Worm (Caenorhabditis elegans) whole organism, L2 larva: ENCODE results near the gene C33F10.11.
"Not testable (repeated sequence)": the region's sequence is repeated elsewhere in the genome, so short reads cannot be mapped to it uniquely, and the experiment has no call there.

ENCODE experiments used
- C34F6.9 ChIP-seq: fragments of 150-350 bp; optimal IDR thresholded peaks from 2 replicates; lab custom pipeline; 2014; ENCODE audit warnings: missing biosample characterization, missing genetic modification characterization
- F13H6.1 ChIP-seq: sonication (generic microtip); optimal IDR thresholded peaks from 2 replicates; lab custom pipeline; 2016; ENCODE audit warnings: missing genetic modification characterization, missing compliant biosample characterization
- R02D3.7 ChIP-seq: fragments of 150-350 bp; optimal IDR thresholded peaks from 2 replicates; lab custom pipeline; 2014; ENCODE audit warnings: missing biosample characterization, missing genetic modification characterization
- Y55F3AM.14 ChIP-seq: fragments of 200-800 bp; sonication (Bioruptor generic); optimal IDR thresholded peaks from 2 replicates; lab custom pipeline; 2018; ENCODE audit warnings: mild to moderate bottlenecking, missing genetic modification characterization, missing compliant biosample characterization
- ZK546.5 ChIP-seq: sonication (generic microtip); optimal IDR thresholded peaks from 2 replicates; lab custom pipeline; 2017; ENCODE audit warnings: missing biosample characterization, missing genetic modification characterization
- alr-1 ChIP-seq: fragments of 150-350 bp; optimal IDR thresholded peaks from 2 replicates; lab custom pipeline; 2014; ENCODE audit warnings: missing biosample characterization, missing genetic modification characterization
- aly-2 ChIP-seq: fragments of 150-350 bp; optimal IDR thresholded peaks from 2 replicates; lab custom pipeline; 2014; ENCODE audit warnings: missing biosample characterization, missing genetic modification characterization
- ama-1 ChIP-seq: fragments of 150-350 bp; optimal IDR thresholded peaks from 2 replicates; lab custom pipeline; 2018; ENCODE audit warnings: inconsistent platforms
- blmp-1 ChIP-seq: sonication (generic microtip); optimal IDR thresholded peaks from 2 replicates; lab custom pipeline; 2017; ENCODE audit warnings: missing genetic modification characterization, mild to moderate bottlenecking, missing compliant biosample characterization, antibody characterized with exemption, moderate library complexity; ENCODE audit not compliant: insufficient read depth
- ceh-82 ChIP-seq: fragments of 150-350 bp; optimal IDR thresholded peaks from 2 replicates; lab custom pipeline; 2014; ENCODE audit warnings: missing biosample characterization, missing genetic modification characterization
- crh-2 ChIP-seq: sonication (generic microtip); optimal IDR thresholded peaks from 2 replicates; lab custom pipeline; 2017; ENCODE audit warnings: missing biosample characterization, missing genetic modification characterization
- dmd-4 ChIP-seq: sonication (generic microtip); optimal IDR thresholded peaks from 2 replicates; lab custom pipeline; 2017; ENCODE audit warnings: missing biosample characterization, missing genetic modification characterization
- egl-27 ChIP-seq: sonication (generic microtip); optimal IDR thresholded peaks from 3 replicates; lab custom pipeline; 2017; ENCODE audit warnings: missing biosample characterization, missing genetic modification reagents, missing genetic modification characterization
- elt-1 ChIP-seq: fragments of 150-350 bp; optimal IDR thresholded peaks from 2 replicates; lab custom pipeline; 2014; ENCODE audit warnings: missing biosample characterization, missing genetic modification characterization
- elt-3 ChIP-seq: sonication (generic microtip); optimal IDR thresholded peaks from 2 replicates; lab custom pipeline; 2017; ENCODE audit warnings: missing biosample characterization, missing genetic modification characterization
- fos-1 ChIP-seq: fragments of 150-350 bp; optimal IDR thresholded peaks from 2 replicates; lab custom pipeline; 2014; ENCODE audit warnings: missing biosample characterization, missing genetic modification characterization
- gmeb-1 ChIP-seq: fragments of 150-350 bp; optimal IDR thresholded peaks from 2 replicates; lab custom pipeline; 2014; ENCODE audit warnings: missing biosample characterization, missing genetic modification characterization
- lin-11 ChIP-seq: fragments of 150-350 bp; sonication (generic microtip); optimal IDR thresholded peaks from 2 replicates; lab custom pipeline; 2014; ENCODE audit warnings: missing biosample characterization, missing genetic modification characterization, inconsistent platforms, mixed read lengths
- lin-39 ChIP-seq: fragments of 150-350 bp; optimal IDR thresholded peaks from 2 replicates; lab custom pipeline; 2014; ENCODE audit warnings: missing biosample characterization, missing genetic modification reagents, missing genetic modification characterization
- lsy-2 ChIP-seq, 2 experiments: fragments of 150-350 bp in 1 of 2; sonication (generic microtip) in 1 of 2; optimal IDR thresholded peaks; 2 replicates each; lab custom pipeline; 2014 to 2017; ENCODE audit warnings: missing biosample characterization in 2 of 2, missing genetic modification characterization in 2 of 2
- mab-5 ChIP-seq: fragments of 150-350 bp; optimal IDR thresholded peaks from 2 replicates; lab custom pipeline; 2014; ENCODE audit warnings: missing biosample characterization, missing genetic modification characterization
- mbf-1 ChIP-seq: sonication (generic microtip); optimal IDR thresholded peaks from 2 replicates; lab custom pipeline; 2017; ENCODE audit warnings: missing biosample characterization, missing genetic modification characterization
- mdl-1 ChIP-seq, 2 experiments: fragments of 150-350 bp in 1 of 2; sonication (generic microtip) in 1 of 2; optimal IDR thresholded peaks; 2 replicates each; lab custom pipeline; 2017; ENCODE audit warnings: missing biosample characterization in 2 of 2, missing genetic modification characterization in 2 of 2
- nhr-10 ChIP-seq: sonication (generic microtip); optimal IDR thresholded peaks from 2 replicates; lab custom pipeline; 2017; ENCODE audit warnings: missing biosample characterization, missing genetic modification characterization
- nhr-11 ChIP-seq: fragments of 150-350 bp; optimal IDR thresholded peaks from 2 replicates; lab custom pipeline; 2014; ENCODE audit warnings: missing biosample characterization, missing genetic modification characterization
- nhr-12 ChIP-seq: fragments of 150-350 bp; optimal IDR thresholded peaks from 2 replicates; lab custom pipeline; 2014; ENCODE audit warnings: missing biosample characterization, missing genetic modification characterization
- nhr-129 ChIP-seq: fragments of 150-350 bp; optimal IDR thresholded peaks from 2 replicates; lab custom pipeline; 2014; ENCODE audit warnings: missing biosample characterization, missing genetic modification characterization
- nhr-21 ChIP-seq: fragments of 150-350 bp; optimal IDR thresholded peaks from 2 replicates; lab custom pipeline; 2014; ENCODE audit warnings: missing biosample characterization, missing genetic modification characterization
- nhr-25 ChIP-seq: fragments of 150-350 bp; sonication (generic microtip); optimal IDR thresholded peaks from 3 replicates; lab custom pipeline; 2014; ENCODE audit warnings: missing biosample characterization, missing genetic modification characterization
- nhr-6 ChIP-seq: fragments of 150-350 bp; optimal IDR thresholded peaks from 2 replicates; lab custom pipeline; 2014; ENCODE audit warnings: missing biosample characterization, missing genetic modification characterization
- nhr-77 ChIP-seq: fragments of 150-350 bp; optimal IDR thresholded peaks from 2 replicates; lab custom pipeline; 2014; ENCODE audit warnings: missing biosample characterization, missing genetic modification characterization
- peb-1 ChIP-seq: fragments of 150-350 bp; optimal IDR thresholded peaks from 2 replicates; lab custom pipeline; 2014; ENCODE audit warnings: missing biosample characterization, missing genetic modification characterization
- sem-4 ChIP-seq: fragments of 150-350 bp; optimal IDR thresholded peaks from 2 replicates; lab custom pipeline; 2014; ENCODE audit warnings: missing biosample characterization, missing genetic modification reagents, missing genetic modification characterization
- skn-1 ChIP-seq: sonication (generic microtip); optimal IDR thresholded peaks from 2 replicates; lab custom pipeline; 2017; ENCODE audit warnings: missing biosample characterization, missing genetic modification characterization
- sma-9 ChIP-seq, 2 experiments: fragments of 150-350 bp in 1 of 2; sonication (generic microtip) in 1 of 2; optimal IDR thresholded peaks; 2 replicates each; lab custom pipeline; 2014 to 2016; ENCODE audit warnings: missing genetic modification characterization in 2 of 2, mild to moderate bottlenecking in 1 of 2, missing biosample characterization in 1 of 2, missing compliant biosample characterization in 1 of 2, missing genetic modification reagents in 1 of 2, moderate library complexity in 1 of 2
- snpc-4 ChIP-seq: fragments of 150-350 bp; optimal IDR thresholded peaks from 2 replicates; lab custom pipeline; 2014; ENCODE audit warnings: missing biosample characterization, missing genetic modification characterization
- unc-39 ChIP-seq: fragments of 150-350 bp; optimal IDR thresholded peaks from 2 replicates; lab custom pipeline; 2014; ENCODE audit warnings: missing biosample characterization, missing genetic modification characterization
- unc-55 ChIP-seq: fragments of 150-350 bp; sonication (generic microtip); optimal IDR thresholded peaks from 3 replicates; lab custom pipeline; 2014; ENCODE audit warnings: missing biosample characterization, missing genetic modification reagents, missing genetic modification characterization
- zag-1 ChIP-seq: fragments of 150-350 bp; optimal IDR thresholded peaks from 2 replicates; lab custom pipeline; 2014; ENCODE audit warnings: missing biosample characterization, missing genetic modification characterization
- ztf-1 ChIP-seq: fragments of 200-800 bp; sonication (Bioruptor generic); conservative IDR thresholded peaks from 2 replicates; pipeline ENCODE4 v1.3.6; 2022; ENCODE audit warnings: missing genetic modification characterization, missing compliant biosample characterization
- ztf-11 ChIP-seq: sonication (generic microtip); optimal IDR thresholded peaks from 2 replicates; lab custom pipeline; 2017; ENCODE audit warnings: missing biosample characterization, missing genetic modification characterization
- ztf-4 ChIP-seq: fragments of 150-350 bp; optimal IDR thresholded peaks from 2 replicates; lab custom pipeline; 2014; ENCODE audit warnings: missing biosample characterization, missing genetic modification characterization

The C33F10.11 gene

DNA sequence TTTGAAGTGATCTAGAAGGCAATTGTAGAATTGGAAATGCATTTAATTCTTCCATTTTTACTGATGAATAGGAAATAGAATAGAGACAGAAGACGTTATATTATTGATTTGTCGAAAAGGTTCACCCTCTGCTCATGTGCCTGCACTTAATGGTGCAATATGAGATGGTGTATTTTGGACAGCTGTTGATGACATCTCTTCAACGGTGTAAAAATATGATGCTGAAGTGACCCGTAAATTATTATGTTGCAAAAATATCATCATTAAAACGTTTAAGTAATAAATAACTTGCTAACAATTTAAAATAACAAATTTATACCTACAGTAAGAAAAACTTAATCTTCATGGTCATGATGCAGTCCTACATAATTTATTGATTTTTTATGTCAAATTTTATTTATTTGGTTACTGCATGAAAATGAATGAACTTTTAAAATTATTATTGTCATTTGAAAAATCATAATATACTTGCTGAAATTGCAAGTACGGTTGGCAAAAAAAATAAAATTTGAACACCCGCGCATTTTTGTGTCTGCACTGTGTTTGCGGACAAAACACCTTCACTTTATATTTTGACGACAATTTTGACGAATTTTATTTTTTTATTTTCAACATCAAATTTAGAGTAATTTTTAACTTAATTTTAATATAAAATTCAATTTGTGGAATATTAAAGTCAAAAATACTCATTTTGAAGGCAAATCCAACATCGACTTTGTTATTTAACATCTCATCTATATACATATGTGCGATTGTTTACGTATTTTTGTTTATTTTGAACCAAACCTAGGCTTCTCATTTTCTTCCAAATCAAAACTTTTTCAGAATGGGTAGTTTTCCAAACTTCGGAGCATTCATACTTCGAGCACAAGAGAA, 6.7 kb downstream of the C33F10.11 start, which contains the start of the genes fbxb-88 and tbck-1:
fbxb-88 (minus strand) TSS at position 151 of the 876 bp plus-strand sequence.
tbck-1 (plus strand) TSS at position 826 of the 876 bp plus-strand sequence.
- TF ChIP-seq skn-1 = no peak
- no peak for TF ChIP-seq ZK546.5
- TF ChIP-seq mab-5 (tag; lab: Kevin White, UChicago) = no peak
- TF ChIP-seq unc-39 = no peak
- peak in 1 of 2 experiments; percentile 26 for TF ChIP-seq lsy-2 (tag; optimal IDR thresholded peaks at IDR 0.05; lab: Kevin White, UChicago)
- no peak for TF ChIP-seq nhr-10 (tag; lab: Kevin White, UChicago)
- TF ChIP-seq ama-1 (lab: Kevin White, UChicago) = no peak
- TF ChIP-seq ztf-4 (tag; lab: Kevin White, UChicago) = no peak
- no peak for TF ChIP-seq dmd-4
- no peak for TF ChIP-seq nhr-129 (tag; lab: Kevin White, UChicago)
- peak; percentile 97 for TF ChIP-seq gmeb-1 (tag; lab: Kevin White, UChicago)
- no peak for TF ChIP-seq alr-1 (tag; lab: Kevin White, UChicago)
- TF ChIP-seq nhr-77 = no peak
- no peak for TF ChIP-seq R02D3.7 (tag; lab: Kevin White, UChicago)
- no peak for TF ChIP-seq lin-11 (tag; lab: Kevin White, UChicago)
- TF ChIP-seq snpc-4 = peak; percentile 54
- TF ChIP-seq peb-1 (tag; lab: Kevin White, UChicago) = no peak
- TF ChIP-seq crh-2 (tag; lab: Kevin White, UChicago) = peak; percentile 63
- no peak for TF ChIP-seq sem-4 (tag; lab: Kevin White, UChicago)
- TF ChIP-seq egl-27 (tag; lab: Kevin White, UChicago) = no peak
- TF ChIP-seq fos-1 = no peak
- TF ChIP-seq aly-2 = no peak
- TF ChIP-seq nhr-6 (tag; lab: Kevin White, UChicago) = no peak
- TF ChIP-seq C34F6.9 (tag; lab: Kevin White, UChicago) = peak; percentile 56
- no peak for TF ChIP-seq F13H6.1 (tag; lab: Kevin White, UChicago)
- TF ChIP-seq lin-39 (tag; lab: Kevin White, UChicago) = no peak
- no peak for TF ChIP-seq nhr-25 (tag; lab: Kevin White, UChicago)
- TF ChIP-seq nhr-12 (tag; lab: Kevin White, UChicago) = no peak
- no peak for TF ChIP-seq elt-3 (tag; lab: Kevin White, UChicago)
- TF ChIP-seq ztf-11 (tag; lab: Kevin White, UChicago) = no peak
- TF ChIP-seq sma-9 (GFP tag; optimal IDR thresholded peaks at IDR 0.05; lab: Kevin White, UChicago) = no peak
- TF ChIP-seq sma-9 (tag; optimal IDR thresholded peaks at IDR 0.05; lab: Kevin White, UChicago) = no peak
- TF ChIP-seq mbf-1 (tag; lab: Kevin White, UChicago) = no peak
- TF ChIP-seq blmp-1 (tag; lab: Kevin White, UChicago) = no peak
- TF ChIP-seq zag-1 (tag; lab: Kevin White, UChicago) = no peak
- TF ChIP-seq unc-55 (GFP tag; lab: Kevin White, UChicago) = peak; percentile 82
- TF ChIP-seq ceh-82 (tag; lab: Kevin White, UChicago) = no peak
- TF ChIP-seq, all 48 proteins: peak for 6

DNA sequence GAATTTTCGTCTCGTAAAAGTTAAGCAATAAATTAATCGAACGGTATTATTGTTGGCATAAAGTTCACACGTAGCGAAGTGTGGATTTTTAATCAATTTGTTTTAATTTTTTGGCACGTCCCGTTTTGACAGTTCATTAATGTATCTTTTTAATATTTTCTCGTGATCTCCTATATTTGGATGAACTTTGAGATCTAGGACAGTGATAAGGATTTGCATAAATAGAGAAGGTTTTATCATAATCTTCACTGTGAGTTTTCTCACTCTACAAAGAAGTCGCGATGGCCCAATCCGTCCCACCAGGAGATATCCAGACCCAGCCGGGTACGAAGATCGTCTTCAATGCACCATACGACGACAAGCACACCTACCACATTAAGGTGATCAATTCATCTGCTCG, 9.5 kb downstream of the C33F10.11 start, which contains the start of the genes C33F10.8 and msp-40:
C33F10.8 (minus strand) TSS at position 101 of the 400 bp plus-strand sequence.
msp-40 (plus strand) TSS at position 282 of the 400 bp plus-strand sequence.
- not testable (repeated sequence) for TF ChIP-seq crh-2 (tag; lab: Kevin White, UChicago); unc-39; nhr-21

DNA sequence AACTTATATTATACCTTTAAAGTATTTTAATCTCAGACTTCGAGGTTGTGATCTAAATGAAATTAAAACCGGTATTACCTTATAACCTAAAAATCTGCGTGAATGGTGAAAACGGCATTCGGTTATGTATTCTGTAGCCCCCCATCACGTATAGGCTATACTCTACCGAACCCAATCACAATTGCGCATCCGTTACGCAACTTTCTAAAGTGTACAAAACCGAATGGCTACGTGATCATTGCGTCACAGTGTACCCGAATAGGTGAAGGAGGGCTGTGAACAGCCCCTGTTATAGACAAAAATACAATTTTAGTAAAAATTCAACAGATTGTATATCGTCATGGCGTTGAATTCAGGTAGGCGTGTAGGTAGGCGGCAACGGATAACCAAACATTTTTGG, 12.1 kb downstream of the C33F10.11 start:
- TF ChIP-seq lsy-2 (tag; optimal IDR thresholded peaks at IDR 0.05; lab: Kevin White, UChicago) (no peak), mdl-1 (tag; optimal IDR thresholded peaks at IDR 0.05; lab: Kevin White, UChicago) (no peak), ama-1 (lab: Kevin White, UChicago) (no peak), nhr-25 (tag; lab: Kevin White, UChicago) (no peak), C34F6.9 (tag; lab: Kevin White, UChicago) (no peak), dmd-4 (no peak), nhr-11 (tag; lab: Kevin White, UChicago) (no peak), gmeb-1 (tag; lab: Kevin White, UChicago) (no peak), aly-2 (no peak), ztf-1 (no peak), Y55F3AM.14 (no peak), sma-9 (GFP tag; optimal IDR thresholded peaks at IDR 0.05; lab: Kevin White, UChicago) (no peak), sma-9 (tag; optimal IDR thresholded peaks at IDR 0.05; lab: Kevin White, UChicago) (no peak), blmp-1 (tag; lab: Kevin White, UChicago) (no peak), ztf-11 (tag; lab: Kevin White, UChicago) (no peak), elt-1 (no peak), peb-1 (tag; lab: Kevin White, UChicago) (no peak), F13H6.1 (tag; lab: Kevin White, UChicago) (no peak), unc-39 (no peak), ztf-4 (tag; lab: Kevin White, UChicago) (no peak)
